Fruit fly (Drosophila melanogaster): ENCODE results near the gene chm.

- TF ChIP-seq CG33017 (tag; optimal IDR thresholded peaks at IDR 0.05) (no peak), pad (GFP tag; optimal IDR thresholded peaks at IDR 0.05) (no peak), CG7101 (tag; optimal IDR thresholded peaks at IDR 0.05) (no peak), Mnt (GFP tag; optimal IDR thresholded peaks at IDR 0.05) (no peak)
Measured at dm6 chr2L:7395813-7396212, 16.4 kb upstream of the chm start.

All from whole organism, adult.